Worm (Caenorhabditis elegans) whole organism, dauer: Measurements from ENCODE around the gene pfas-1.

Source experiments
- unc-62 ChIP-seq: sonication (generic microtip); optimal IDR thresholded peaks from 2 replicates; lab custom pipeline; 2017; ENCODE audit warnings: missing biosample characterization, missing genetic modification reagents, missing genetic modification characterization

pfas-1 gene

ce11 chrIII:4653374-4653773 is 10.3 kb upstream of the pfas-1 start:
- no peak for TF ChIP-seq unc-62 (GFP tag; lab: Kevin White, UChicago)

- no peak for TF ChIP-seq unc-62 (GFP tag; lab: Kevin White, UChicago)
Observed at ce11 chrIII:4649811-4650544, 6.9 kb upstream of the pfas-1 start, which contains the start of gene ppm-2. Gene ppm-2 (plus strand): TSS chrIII:4650494.

ce11 chrIII:4649363-4649768 is 6.3 kb upstream of the pfas-1 start:
- TF ChIP-seq unc-62 (GFP tag; lab: Kevin White, UChicago) = no peak

- no peak for TF ChIP-seq unc-62 (GFP tag; lab: Kevin White, UChicago)
Observed at ce11 chrIII:4647878-4648277, 4.8 kb upstream of the pfas-1 start, which contains the start of gene T23F11.6. Gene T23F11.6 (minus strand): TSS chrIII:4647922.

- no peak for TF ChIP-seq unc-62 (GFP tag; lab: Kevin White, UChicago)
Observed at ce11 chrIII:4647341-4647740, 4.2 kb upstream of the pfas-1 start.

ce11 chrIII:4646246-4646645 is 3.1 kb upstream of the pfas-1 start, which contains the start of gene pqn-29:
Gene pqn-29 (minus strand): TSS chrIII:4646346.
- no peak for TF ChIP-seq unc-62 (GFP tag; lab: Kevin White, UChicago)

- TF ChIP-seq unc-62 (GFP tag; lab: Kevin White, UChicago) = no peak
Observed at ce11 chrIII:4634947-4635346, 8.2 kb downstream of the pfas-1 start, which contains the start of gene clec-153. Gene clec-153 (plus strand): TSS chrIII:4635247.

ce11 chrIII:4628165-4628564 is 14.9 kb downstream of the pfas-1 start, which contains the start of gene clec-151:
Gene clec-151 (plus strand): TSS chrIII:4628465.
- no peak for TF ChIP-seq unc-62 (GFP tag; lab: Kevin White, UChicago)

ce11 chrIII:4626148-4626922 is 16.8 kb downstream of the pfas-1 start:
- TF ChIP-seq unc-62 (GFP tag; lab: Kevin White, UChicago) = no peak

ce11 chrIII:4622375-4623130 is 20.6 kb downstream of the pfas-1 start, which contains the start of gene lron-5:
Gene lron-5 (plus strand): TSS chrIII:4623029.
- TF ChIP-seq unc-62 (GFP tag; lab: Kevin White, UChicago) = no peak

- no peak for TF ChIP-seq unc-62 (GFP tag; lab: Kevin White, UChicago)
Observed at ce11 chrIII:4616071-4616571, 27.0 kb downstream of the pfas-1 start, which contains the start of gene lips-3. Gene lips-3 (plus strand): TSS chrIII:4616528.

- no peak for TF ChIP-seq unc-62 (GFP tag; lab: Kevin White, UChicago)
Observed at ce11 chrIII:4612334-4612953, 30.7 kb downstream of the pfas-1 start, which contains the start of gene sel-2. Gene sel-2 (minus strand): TSS chrIII:4612384.

- TF ChIP-seq unc-62 (GFP tag; lab: Kevin White, UChicago) = no peak
Observed at ce11 chrIII:4603837-4604236, 39.3 kb downstream of the pfas-1 start.

ce11 chrIII:4601286-4601685 is 41.8 kb downstream of the pfas-1 start:
- TF ChIP-seq unc-62 (GFP tag; lab: Kevin White, UChicago) = no peak
